Worm (Caenorhabditis elegans): ENCODE measurements around the gene smf-1.

The smf-1 gene

DNA sequence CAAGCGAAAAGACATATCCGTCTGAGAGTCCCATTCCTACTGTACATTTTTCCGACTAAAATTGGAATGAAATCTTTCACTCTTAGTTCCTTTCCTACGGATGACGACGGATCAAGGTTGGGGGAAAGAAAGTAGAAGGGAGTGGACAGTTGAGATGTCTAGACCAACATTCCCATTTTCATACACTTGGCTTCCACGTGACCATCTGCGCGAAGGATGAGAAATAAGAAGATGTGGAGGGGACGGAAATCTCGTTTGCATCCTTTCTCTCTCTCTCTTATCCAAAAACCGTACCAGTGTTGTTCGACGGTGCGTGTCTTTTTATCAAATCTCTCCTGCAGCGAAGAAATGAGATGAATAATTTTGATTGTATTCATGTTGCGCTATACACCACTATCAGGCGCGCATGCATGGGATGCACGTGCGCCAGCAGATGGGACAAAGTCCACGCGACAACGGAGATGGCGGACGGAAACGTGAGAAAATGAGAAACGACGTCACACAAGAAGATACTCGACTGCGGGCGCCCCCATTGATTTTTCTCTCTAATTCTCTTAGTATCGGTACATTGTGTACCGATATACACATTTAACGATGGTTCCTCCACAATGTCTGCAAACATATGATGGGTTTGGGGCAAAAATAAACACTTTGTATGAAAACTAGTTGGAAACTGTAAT is 14.6 kb upstream of the smf-1 start (continued):
- TF ChIP-seq nhr-42 (GFP tag; IDR thresholded peaks at IDR 0.05) (peak; percentile 55; the same call in 1 of the 2 replicates), aha-1 (tag) (peak; percentile 100), cey-2 (tag; optimal IDR thresholded peaks at IDR 0.05; ENCODE audit: borderline replicate concordance, insufficient read depth) (peak; percentile 91), nhr-111 (GFP tag; optimal IDR thresholded peaks at IDR 0.05) (no peak), ama-1 (optimal IDR thresholded peaks at IDR 0.05) (no peak), skn-1 (tag; optimal IDR thresholded peaks at IDR 0.05) (no peak), egl-43 (GFP tag; IDR thresholded peaks at IDR 0.05) (peak; percentile 72), hlh-30 (tag; optimal IDR thresholded peaks at IDR 0.05; ENCODE audit: insufficient read depth) (peak; percentile 99), dmd-6 (GFP tag; IDR thresholded peaks at IDR 0.05) (peak; percentile 98), Y5F2A.4 (GFP tag; optimal IDR thresholded peaks at IDR 0.05) (no peak), nhr-76 (tag; optimal IDR thresholded peaks at IDR 0.05) (peak; percentile 52), nhr-48 (tag; optimal IDR thresholded peaks at IDR 0.05) (peak; percentile 99), zag-1 (tag; optimal IDR thresholded peaks at IDR 0.05) (no peak), egl-27 (tag; optimal IDR thresholded peaks at IDR 0.05) (peak; percentile 47), dmd-9 (GFP tag; IDR thresholded peaks at IDR 0.05) (no peak), ZK337.2 (GFP tag; IDR thresholded peaks at IDR 0.05) (no peak), lin-29 (GFP tag; IDR thresholded peaks at IDR 0.05) (no peak), tra-1 (GFP tag; IDR thresholded peaks at IDR 0.05) (peak; percentile 93), tag-97 (GFP tag; IDR thresholded peaks at IDR 0.05) (no peak), dve-1 (tag; optimal IDR thresholded peaks at IDR 0.05; ENCODE audit: insufficient read depth) (peak; percentile 91), snpc-1.2 (GFP tag; IDR thresholded peaks at IDR 0.05) (no peak), aly-2 (tag; optimal IDR thresholded peaks at IDR 0.05) (no peak), lsy-2 (tag; optimal IDR thresholded peaks at IDR 0.05) (peak; percentile 73 to 86), ceh-20 (GFP tag; IDR thresholded peaks at IDR 0.05) (peak; percentile 89), mes-2 (tag; optimal IDR thresholded peaks at IDR 0.05; ENCODE audit: poor library complexity, severe bottlenecking) (peak; percentile 66), ctbp-1 (GFP tag; IDR thresholded peaks at IDR 0.05) (peak; percentile 92), php-3 (GFP tag; IDR thresholded peaks at IDR 0.05) (peak; percentile 64), attf-4 (tag; optimal IDR thresholded peaks at IDR 0.05) (no peak), arid-1 (GFP tag; conservative IDR thresholded peaks at IDR 0.05) (peak; percentile 66), nhr-237 (tag; optimal IDR thresholded peaks at IDR 0.05) (no peak), Y105C5A.15 (GFP tag; IDR thresholded peaks at IDR 0.05) (no peak), nhr-11 (tag; optimal IDR thresholded peaks at IDR 0.05) (peak; percentile 89), unc-39 (tag; optimal IDR thresholded peaks at IDR 0.05) (no peak), F10B5.3 (tag; optimal IDR thresholded peaks at IDR 0.05) (no peak), ZK546.5 (tag; optimal IDR thresholded peaks at IDR 0.05) (no peak), nhr-41 (GFP tag; IDR thresholded peaks at IDR 0.05) (no peak), ztf-11 (tag; optimal IDR thresholded peaks at IDR 0.05) (no peak), ceh-32 (tag; optimal IDR thresholded peaks at IDR 0.05; ENCODE audit: poor library complexity) (no peak), pqm-1 (tag; optimal IDR thresholded peaks at IDR 0.05) (peak; percentile 13), vab-7 (GFP tag; IDR thresholded peaks at IDR 0.05) (0 out of 2 replicates have a peak, but pooled peaks have one; percentile 27), jun-1 (tag; optimal IDR thresholded peaks at IDR 0.05) (no peak), fkh-10 (GFP tag; optimal IDR thresholded peaks at IDR 0.05) (peak; percentile 1), mdt-29 (GFP tag; IDR thresholded peaks at IDR 0.05) (peak; percentile 79), spr-1 (tag; optimal IDR thresholded peaks at IDR 0.05) (peak; percentile 85), fos-1 (tag; optimal IDR thresholded peaks at IDR 0.05) (no peak), lin-1 (GFP tag; IDR thresholded peaks at IDR 0.05) (peak; percentile 91), ceh-62 (tag; optimal IDR thresholded peaks at IDR 0.05) (no peak), unc-130 (GFP tag; optimal IDR thresholded peaks at IDR 0.05) (no peak), F37D6.2 (tag; optimal IDR thresholded peaks at IDR 0.05) (peak; percentile 61), saeg-2 (GFP tag; IDR thresholded peaks at IDR 0.05) (peak; percentile 84; the same call in 1 of the 2 replicates), lin-13 (GFP tag; optimal IDR thresholded peaks at IDR 0.05) (peak; percentile 62)

All from whole organism, L4 larva.